Worm (Caenorhabditis elegans) whole organism, L2 larva: ENCODE data around the gene sdz-19.

Experiments used
- F13H6.1 ChIP-seq: sonication (generic microtip); optimal IDR thresholded peaks from 2 replicates; lab custom pipeline; 2016; ENCODE audit warnings: missing genetic modification characterization, missing compliant biosample characterization
- R02D3.7 ChIP-seq: fragments of 150-350 bp; optimal IDR thresholded peaks from 2 replicates; lab custom pipeline; 2014; ENCODE audit warnings: missing biosample characterization, missing genetic modification characterization
- Y55F3AM.14 ChIP-seq: fragments of 200-800 bp; sonication (Bioruptor generic); optimal IDR thresholded peaks from 2 replicates; lab custom pipeline; 2018; ENCODE audit warnings: mild to moderate bottlenecking, missing genetic modification characterization, missing compliant biosample characterization
- alr-1 ChIP-seq: fragments of 150-350 bp; optimal IDR thresholded peaks from 2 replicates; lab custom pipeline; 2014; ENCODE audit warnings: missing biosample characterization, missing genetic modification characterization
- aly-2 ChIP-seq: fragments of 150-350 bp; optimal IDR thresholded peaks from 2 replicates; lab custom pipeline; 2014; ENCODE audit warnings: missing biosample characterization, missing genetic modification characterization
- ceh-16 ChIP-seq: fragments of 150-350 bp; optimal IDR thresholded peaks from 2 replicates; lab custom pipeline; 2014; ENCODE audit warnings: missing biosample characterization, missing genetic modification characterization
- ceh-82 ChIP-seq: fragments of 150-350 bp; optimal IDR thresholded peaks from 2 replicates; lab custom pipeline; 2014; ENCODE audit warnings: missing biosample characterization, missing genetic modification characterization
- crh-2 ChIP-seq: sonication (generic microtip); optimal IDR thresholded peaks from 2 replicates; lab custom pipeline; 2017; ENCODE audit warnings: missing biosample characterization, missing genetic modification characterization
- dmd-4 ChIP-seq: sonication (generic microtip); optimal IDR thresholded peaks from 2 replicates; lab custom pipeline; 2017; ENCODE audit warnings: missing biosample characterization, missing genetic modification characterization
- elt-1 ChIP-seq: fragments of 150-350 bp; optimal IDR thresholded peaks from 2 replicates; lab custom pipeline; 2014; ENCODE audit warnings: missing biosample characterization, missing genetic modification characterization
- elt-3 ChIP-seq: sonication (generic microtip); optimal IDR thresholded peaks from 2 replicates; lab custom pipeline; 2017; ENCODE audit warnings: missing biosample characterization, missing genetic modification characterization
- fos-1 ChIP-seq: fragments of 150-350 bp; optimal IDR thresholded peaks from 2 replicates; lab custom pipeline; 2014; ENCODE audit warnings: missing biosample characterization, missing genetic modification characterization
- gmeb-1 ChIP-seq: fragments of 150-350 bp; optimal IDR thresholded peaks from 2 replicates; lab custom pipeline; 2014; ENCODE audit warnings: missing biosample characterization, missing genetic modification characterization
- lin-11 ChIP-seq: fragments of 150-350 bp; sonication (generic microtip); optimal IDR thresholded peaks from 2 replicates; lab custom pipeline; 2014; ENCODE audit warnings: missing biosample characterization, missing genetic modification characterization, inconsistent platforms, mixed read lengths
- mab-5 ChIP-seq: fragments of 150-350 bp; optimal IDR thresholded peaks from 2 replicates; lab custom pipeline; 2014; ENCODE audit warnings: missing biosample characterization, missing genetic modification characterization
- mdl-1 ChIP-seq, 2 experiments: fragments of 150-350 bp in 1 of 2; sonication (generic microtip) in 1 of 2; optimal IDR thresholded peaks; 2 replicates each; lab custom pipeline; 2017; ENCODE audit warnings: missing biosample characterization in 2 of 2, missing genetic modification characterization in 2 of 2
- nhr-11 ChIP-seq: fragments of 150-350 bp; optimal IDR thresholded peaks from 2 replicates; lab custom pipeline; 2014; ENCODE audit warnings: missing biosample characterization, missing genetic modification characterization
- nhr-12 ChIP-seq: fragments of 150-350 bp; optimal IDR thresholded peaks from 2 replicates; lab custom pipeline; 2014; ENCODE audit warnings: missing biosample characterization, missing genetic modification characterization
- nhr-129 ChIP-seq: fragments of 150-350 bp; optimal IDR thresholded peaks from 2 replicates; lab custom pipeline; 2014; ENCODE audit warnings: missing biosample characterization, missing genetic modification characterization
- nhr-21 ChIP-seq: fragments of 150-350 bp; optimal IDR thresholded peaks from 2 replicates; lab custom pipeline; 2014; ENCODE audit warnings: missing biosample characterization, missing genetic modification characterization
- nhr-23 ChIP-seq: fragments of 150-350 bp; optimal IDR thresholded peaks from 2 replicates; lab custom pipeline; 2014; ENCODE audit warnings: missing biosample characterization, missing genetic modification reagents, missing genetic modification characterization
- nhr-237 ChIP-seq: fragments of 150-350 bp; optimal IDR thresholded peaks from 2 replicates; lab custom pipeline; 2014; ENCODE audit warnings: missing biosample characterization, missing genetic modification characterization
- nhr-6 ChIP-seq: fragments of 150-350 bp; optimal IDR thresholded peaks from 2 replicates; lab custom pipeline; 2014; ENCODE audit warnings: missing biosample characterization, missing genetic modification characterization
- sem-4 ChIP-seq: fragments of 150-350 bp; optimal IDR thresholded peaks from 2 replicates; lab custom pipeline; 2014; ENCODE audit warnings: missing biosample characterization, missing genetic modification reagents, missing genetic modification characterization
- sma-3 ChIP-seq: sonication (generic microtip); optimal IDR thresholded peaks from 2 replicates; lab custom pipeline; 2016; ENCODE audit warnings: missing genetic modification reagents, missing genetic modification characterization, missing compliant biosample characterization
- unc-39 ChIP-seq: fragments of 150-350 bp; optimal IDR thresholded peaks from 2 replicates; lab custom pipeline; 2014; ENCODE audit warnings: missing biosample characterization, missing genetic modification characterization
- unc-55 ChIP-seq: fragments of 150-350 bp; sonication (generic microtip); optimal IDR thresholded peaks from 3 replicates; lab custom pipeline; 2014; ENCODE audit warnings: missing biosample characterization, missing genetic modification reagents, missing genetic modification characterization
- unc-62 ChIP-seq: fragments of 150-350 bp; optimal IDR thresholded peaks from 2 replicates; lab custom pipeline; 2014; ENCODE audit warnings: missing biosample characterization, missing genetic modification reagents, missing genetic modification characterization
- zag-1 ChIP-seq: fragments of 150-350 bp; optimal IDR thresholded peaks from 2 replicates; lab custom pipeline; 2014; ENCODE audit warnings: missing biosample characterization, missing genetic modification characterization
- ztf-1 ChIP-seq: fragments of 200-800 bp; sonication (Bioruptor generic); conservative IDR thresholded peaks from 2 replicates; pipeline ENCODE4 v1.3.6; 2022; ENCODE audit warnings: missing genetic modification characterization, missing compliant biosample characterization
- ztf-11 ChIP-seq: sonication (generic microtip); optimal IDR thresholded peaks from 2 replicates; lab custom pipeline; 2017; ENCODE audit warnings: missing biosample characterization, missing genetic modification characterization

sdz-19 gene

DNA sequence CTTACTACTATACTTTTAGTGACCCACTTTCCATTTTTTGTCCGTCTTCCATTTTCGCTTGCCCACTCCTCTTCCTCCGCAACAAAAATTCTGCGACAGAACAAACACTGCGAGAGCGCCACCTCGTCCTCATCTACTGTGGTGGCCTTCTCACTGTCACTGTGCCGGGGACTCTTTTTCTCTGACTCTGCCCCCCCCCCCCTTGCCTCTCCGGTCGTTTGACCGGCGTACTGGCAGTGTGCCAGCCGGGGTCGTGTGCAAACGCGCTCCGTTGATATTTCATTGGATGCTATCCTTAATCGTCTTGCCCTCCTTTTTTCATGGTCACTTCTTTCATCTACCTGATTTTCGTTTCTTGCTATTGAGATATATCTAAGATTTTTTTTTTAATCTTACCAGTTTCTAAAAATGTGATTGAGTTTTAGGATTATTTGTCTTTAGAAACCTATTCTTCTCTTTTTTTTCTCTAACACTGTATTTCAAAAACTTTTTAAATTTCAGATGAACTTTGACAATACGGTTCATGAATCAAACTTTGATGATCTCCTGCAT lies 22.6 kb downstream of the sdz-19 start, which contains the start of gene atf-6 (continued):
- TF ChIP-seq unc-55 (GFP tag; lab: Kevin White, UChicago) = peak; percentile 76

DNA sequence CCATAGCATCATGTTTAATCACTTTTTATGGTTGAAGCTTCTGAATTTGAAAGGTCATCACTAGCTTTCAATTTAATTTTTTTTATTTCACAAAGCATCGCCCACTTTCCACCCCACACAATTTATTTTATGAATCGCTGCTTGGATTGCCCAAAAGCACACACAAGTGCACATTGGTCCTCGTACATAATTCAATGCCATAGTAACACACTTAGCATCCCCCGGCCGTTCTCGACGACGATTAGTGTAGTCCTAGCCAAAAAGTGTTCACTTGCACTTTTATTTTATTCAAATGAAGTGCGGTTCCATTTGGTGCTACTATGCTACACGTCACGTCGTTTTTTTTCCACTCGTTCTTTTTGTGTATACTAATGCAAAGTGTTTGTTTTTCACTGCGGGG lies 24.1 kb downstream of the sdz-19 start:
- no peak for TF ChIP-seq ztf-11 (tag; lab: Kevin White, UChicago)
- no peak for TF ChIP-seq nhr-21 (tag; lab: Kevin White, UChicago)
- no peak for TF ChIP-seq nhr-23
- TF ChIP-seq nhr-129 = no peak
- TF ChIP-seq ceh-16 = no peak

DNA sequence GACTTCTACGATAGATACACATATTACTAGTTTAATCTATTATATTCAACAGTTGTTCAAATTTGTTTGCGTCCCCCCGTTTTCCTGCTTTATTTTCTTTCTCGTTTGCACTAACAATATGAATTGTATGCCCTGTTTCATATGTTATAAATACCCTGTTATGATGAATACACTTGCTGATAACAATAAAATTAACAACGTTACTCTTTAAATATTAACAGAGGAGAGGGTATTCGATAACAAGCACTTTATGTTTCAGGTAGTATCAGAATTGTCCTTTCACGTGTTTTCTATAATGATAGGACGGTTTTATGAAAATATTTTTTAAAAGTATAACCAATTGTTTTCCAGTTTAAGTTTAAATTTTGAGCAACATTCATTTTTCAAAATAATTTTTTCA lies 24.7 kb downstream of the sdz-19 start:
- TF ChIP-seq unc-39 = no peak
- TF ChIP-seq ztf-1 (GFP tag; lab: Robert Waterston, UW) = no peak

DNA sequence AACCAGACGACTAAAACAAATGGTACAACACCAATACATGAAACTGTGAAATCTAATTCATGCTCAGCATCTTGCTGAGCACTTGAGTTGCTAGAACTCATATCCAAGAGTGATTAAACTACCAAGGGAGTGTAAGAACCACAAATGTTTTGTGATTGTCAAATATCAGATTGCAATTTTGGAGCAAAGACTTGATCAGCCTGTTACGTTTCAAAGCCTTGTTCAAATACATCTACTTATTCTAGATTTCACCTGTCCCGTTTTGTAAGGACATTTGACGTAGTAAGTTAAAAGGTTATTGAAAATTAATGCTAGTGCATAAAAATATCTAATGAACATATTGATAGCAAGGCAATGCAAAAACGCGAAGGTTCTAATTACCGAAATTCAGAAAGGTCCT lies 25.8 kb downstream of the sdz-19 start, which contains the start of gene F45E6.1:
F45E6.1 (minus strand) TSS at position 101 of the 400 bp plus-strand sequence.
- no peak for TF ChIP-seq ceh-82
- no peak for TF ChIP-seq R02D3.7
- no peak for TF ChIP-seq nhr-237 (tag; lab: Kevin White, UChicago)

DNA sequence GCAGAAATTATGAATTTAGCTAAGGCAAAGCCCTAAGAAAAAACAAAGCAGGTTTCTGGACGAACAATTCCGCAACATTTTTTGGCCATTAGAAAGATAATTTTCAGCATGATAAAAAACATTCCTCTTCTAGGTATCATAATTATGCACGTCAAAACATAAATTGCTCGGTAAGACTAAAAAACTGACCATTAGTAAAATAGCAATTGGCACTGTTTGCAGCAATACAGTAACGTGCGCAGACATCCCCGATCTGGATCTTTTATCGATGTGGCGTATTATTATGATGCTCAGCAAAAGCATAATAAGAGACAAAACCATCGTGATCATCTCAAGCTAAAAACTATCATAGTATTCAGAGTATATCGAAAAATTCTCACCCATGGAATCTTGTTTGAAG lies 26.7 kb downstream of the sdz-19 start:
- TF ChIP-seq R02D3.7 (no peak), alr-1 (tag; lab: Kevin White, UChicago) (no peak), elt-1 (tag; lab: Kevin White, UChicago) (no peak), lin-11 (tag; lab: Kevin White, UChicago) (no peak), aly-2 (no peak), mab-5 (tag; lab: Kevin White, UChicago) (no peak), zag-1 (no peak), elt-3 (tag; lab: Kevin White, UChicago) (no peak), unc-55 (GFP tag; lab: Kevin White, UChicago) (no peak), mdl-1 (tag; optimal IDR thresholded peaks at IDR 0.05; lab: Kevin White, UChicago) (no peak), nhr-6 (tag; lab: Kevin White, UChicago) (no peak)

DNA sequence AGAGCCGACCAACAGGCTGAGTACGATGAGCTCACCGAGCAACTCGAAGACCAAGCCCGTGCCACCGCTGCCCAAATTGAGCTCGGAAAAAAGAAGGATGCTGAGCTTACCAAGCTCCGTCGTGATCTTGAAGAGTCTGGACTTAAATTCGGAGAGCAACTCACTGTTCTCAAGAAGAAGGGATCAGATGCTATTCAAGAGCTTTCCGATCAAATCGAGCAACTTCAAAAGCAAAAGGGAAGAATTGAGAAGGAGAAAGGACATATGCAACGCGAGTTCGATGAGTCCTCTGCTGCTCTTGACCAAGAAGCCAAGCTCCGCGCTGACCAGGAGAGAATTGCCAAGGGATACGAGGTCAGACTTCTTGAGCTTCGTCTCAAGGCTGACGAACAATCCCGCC lies 30.9 kb downstream of the sdz-19 start:
- no peak for TF ChIP-seq lin-11 (tag; lab: Kevin White, UChicago)
- no peak for TF ChIP-seq sem-4 (tag; lab: Kevin White, UChicago)
- no peak for TF ChIP-seq sma-3
- TF ChIP-seq Y55F3AM.14 (GFP tag; lab: Kevin White, UChicago) = no peak
- TF ChIP-seq gmeb-1 (tag; lab: Kevin White, UChicago) = no peak
- no peak for TF ChIP-seq unc-62 (GFP tag; lab: Kevin White, UChicago)
- no peak for TF ChIP-seq R02D3.7
- TF ChIP-seq fos-1 (tag; lab: Kevin White, UChicago) = no peak
- no peak for TF ChIP-seq zag-1
- TF ChIP-seq nhr-23 = no peak

DNA sequence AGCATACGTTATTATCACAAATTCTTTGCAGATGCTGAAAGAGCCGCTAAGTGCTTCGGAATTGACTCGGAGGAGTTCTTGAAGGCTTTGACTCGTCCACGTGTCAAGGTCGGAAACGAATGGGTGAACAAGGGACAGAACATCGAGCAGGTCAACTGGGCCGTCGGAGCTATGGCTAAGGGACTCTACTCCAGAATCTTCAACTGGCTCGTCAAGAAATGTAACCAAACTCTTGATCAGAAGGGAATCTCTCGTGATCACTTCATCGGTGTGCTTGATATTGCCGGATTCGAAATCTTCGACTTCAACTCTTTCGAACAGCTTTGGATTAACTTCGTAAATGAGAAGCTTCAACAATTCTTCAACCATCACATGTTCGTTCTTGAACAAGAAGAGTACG lies 33.3 kb downstream of the sdz-19 start:
- no peak for TF ChIP-seq elt-1 (tag; lab: Kevin White, UChicago)

DNA sequence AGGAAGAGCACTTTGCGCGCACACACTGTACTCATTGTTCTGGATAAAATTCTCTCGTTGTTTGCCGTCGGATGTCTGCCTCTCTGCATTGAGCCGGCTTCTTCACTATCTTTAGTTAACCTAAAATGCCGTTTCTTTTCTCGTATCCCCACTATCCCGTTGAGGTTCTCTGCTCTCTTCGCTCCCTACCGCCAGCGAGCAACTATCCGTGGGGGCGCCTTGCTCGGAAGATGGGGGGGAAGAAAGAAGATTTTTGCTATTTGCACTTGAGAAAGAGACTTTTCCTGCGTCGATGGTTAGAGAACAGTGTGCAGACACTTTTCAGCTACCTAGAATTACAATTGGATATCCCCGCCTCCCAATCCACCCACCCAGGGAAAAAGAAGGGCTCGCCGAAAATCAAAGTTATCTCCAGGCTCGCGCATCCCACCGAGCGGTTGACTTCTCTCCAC lies 35.5 kb downstream of the sdz-19 start, which contains the start of gene myo-2:
myo-2 (plus strand) TSS at position 402 of the 452 bp plus-strand sequence.
- TF ChIP-seq crh-2 (tag; lab: Kevin White, UChicago) (no peak), dmd-4 (tag; lab: Kevin White, UChicago) (no peak), gmeb-1 (tag; lab: Kevin White, UChicago) (no peak), nhr-12 (no peak), F13H6.1 (tag; lab: Kevin White, UChicago) (peak; percentile 28), elt-1 (tag; lab: Kevin White, UChicago) (no peak), nhr-11 (tag; lab: Kevin White, UChicago) (no peak)
